Fruit fly (Drosophila melanogaster): ENCODE measurements around the gene Fas2.

The Fas2 gene

DNA sequence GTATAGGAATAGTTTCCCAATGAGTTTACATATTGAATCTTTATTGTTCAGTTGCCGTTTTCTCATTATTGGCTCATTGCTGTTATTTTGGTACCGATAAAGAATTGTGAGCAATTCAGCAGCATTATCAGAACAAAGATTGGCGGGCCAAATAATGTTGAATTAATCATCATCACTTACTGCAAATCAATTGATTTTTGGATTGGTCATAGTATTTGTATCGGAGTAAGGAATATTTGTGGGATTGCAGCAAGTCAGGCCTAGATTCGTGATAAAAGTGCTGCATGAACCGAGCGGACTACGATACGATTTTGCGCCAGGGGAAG, 97.8 kb downstream of the Fas2 start (continued):
- TF ChIP-seq CG3919 (GFP tag; optimal IDR thresholded peaks at IDR 0.05), result peak; percentile 3
- peak; percentile 25 for TF ChIP-seq cyc (GFP tag; optimal IDR thresholded peaks at IDR 0.05)
- TF ChIP-seq topi (GFP tag; optimal IDR thresholded peaks at IDR 0.05), result peak; percentile 19
- TF ChIP-seq dac (GFP tag; optimal IDR thresholded peaks at IDR 0.05), result peak; percentile 13
- TF ChIP-seq CG9139 (GFP tag; optimal IDR thresholded peaks at IDR 0.05), result no peak
- peak; percentile 53 for TF ChIP-seq CG10669 (GFP tag; optimal IDR thresholded peaks at IDR 0.05)
- peak; percentile 27 for TF ChIP-seq CG8632 (GFP tag; optimal IDR thresholded peaks at IDR 0.05)
- peak; percentile 6 for TF ChIP-seq CG6792 (GFP tag; optimal IDR thresholded peaks at IDR 0.05)
- TF ChIP-seq Blimp-1 (GFP tag; optimal IDR thresholded peaks at IDR 0.05), result no peak
- no peak for TF ChIP-seq lz (GFP tag; optimal IDR thresholded peaks at IDR 0.05)
- TF ChIP-seq CG3032 (tag; optimal IDR thresholded peaks at IDR 0.05), result peak; percentile 59
- peak; percentile 9 for TF ChIP-seq spab (GFP tag; optimal IDR thresholded peaks at IDR 0.05)
- no peak for TF ChIP-seq CG15336 (GFP tag; IDR thresholded peaks at IDR 0.05)

- TF ChIP-seq Sox15 (GFP tag; optimal IDR thresholded peaks at IDR 0.05) (no peak), CG6276 (GFP tag; optimal IDR thresholded peaks at IDR 0.05) (no peak), CG8632 (GFP tag; optimal IDR thresholded peaks at IDR 0.05) (no peak), CG3919 (GFP tag; optimal IDR thresholded peaks at IDR 0.05) (no peak), Eip78C (GFP tag) (peak; percentile 49), Gug (GFP tag; IDR thresholded peaks at IDR 0.05) (no peak), spab (GFP tag; optimal IDR thresholded peaks at IDR 0.05) (no peak), CG10631 (GFP tag; optimal IDR thresholded peaks at IDR 0.05) (no peak), Met (GFP tag; optimal IDR thresholded peaks at IDR 0.05) (peak; percentile 10), CG6163 (GFP tag; IDR thresholded peaks at IDR 0.05) (0 out of 3 replicates have a peak, but pooled peaks have one; percentile 4), CG6792 (GFP tag; optimal IDR thresholded peaks at IDR 0.05) (no peak), topi (GFP tag; optimal IDR thresholded peaks at IDR 0.05) (no peak), CG7368 (GFP tag; optimal IDR thresholded peaks at IDR 0.05) (no peak), Eip75B (GFP tag; optimal IDR thresholded peaks at IDR 0.05) (no peak), Hr39 (GFP tag; optimal IDR thresholded peaks at IDR 0.05) (no peak), CG10669 (GFP tag; optimal IDR thresholded peaks at IDR 0.05) (no peak), dsx (GFP tag; optimal IDR thresholded peaks at IDR 0.05; ENCODE audit: poor library complexity, severe bottlenecking) (peak; percentile 67), Eip93F (GFP tag; optimal IDR thresholded peaks at IDR 0.05) (peak; percentile 49), eg (GFP tag; IDR thresholded peaks at IDR 0.05) (0 out of 3 replicates have a peak, but pooled peaks have one; percentile 25), CG6808 (GFP tag; optimal IDR thresholded peaks at IDR 0.05) (no peak), svp (GFP tag) (peak; percentile 16)
Measured at dm6 chrX:4107261-4108113, 98.4 kb downstream of the Fas2 start.

dm6 chrX:4106756-4107155, 99.1 kb downstream of the Fas2 start:
- peak; percentile 52 for TF ChIP-seq Lpt (GFP tag; optimal IDR thresholded peaks at IDR 0.05)
- TF ChIP-seq CG6163 (GFP tag; IDR thresholded peaks at IDR 0.05), result peak; percentile 69
- peak; percentile 66 for TF ChIP-seq CG31627 (GFP tag; optimal IDR thresholded peaks at IDR 0.05)
- peak; percentile 30 for TF ChIP-seq Sox102F (GFP tag; optimal IDR thresholded peaks at IDR 0.05)
- peak; percentile 42 for TF ChIP-seq CG16779 (tag; optimal IDR thresholded peaks at IDR 0.05)
- TF ChIP-seq acj6 (GFP tag; optimal IDR thresholded peaks at IDR 0.05), result peak; percentile 67
- TF ChIP-seq CG8632 (GFP tag; optimal IDR thresholded peaks at IDR 0.05), result peak; percentile 64
- peak; percentile 31 for TF ChIP-seq Blimp-1 (GFP tag; optimal IDR thresholded peaks at IDR 0.05)
- peak; percentile 75 for TF ChIP-seq CG3032 (tag; optimal IDR thresholded peaks at IDR 0.05)
- peak; percentile 64 for TF ChIP-seq CG10631 (GFP tag; optimal IDR thresholded peaks at IDR 0.05)
- peak; percentile 76 for TF ChIP-seq net (GFP tag; optimal IDR thresholded peaks at IDR 0.05)
- TF ChIP-seq vri (GFP tag; optimal IDR thresholded peaks at IDR 0.05), result no peak
- TF ChIP-seq CG9139 (GFP tag; optimal IDR thresholded peaks at IDR 0.05), result peak; percentile 38
- no peak for TF ChIP-seq Hr38 (GFP tag; optimal IDR thresholded peaks at IDR 0.05)
- peak; percentile 72 for TF ChIP-seq spab (GFP tag; optimal IDR thresholded peaks at IDR 0.05)
- TF ChIP-seq CG6854 (GFP tag; optimal IDR thresholded peaks at IDR 0.05), result no peak
- TF ChIP-seq ss (GFP tag; optimal IDR thresholded peaks at IDR 0.05), result peak; percentile 70 to 83
- no peak for TF ChIP-seq fkh (GFP tag; optimal IDR thresholded peaks at IDR 0.05)
- peak; percentile 70 for TF ChIP-seq Ets96B (tag; optimal IDR thresholded peaks at IDR 0.05)
- TF ChIP-seq fd85E (GFP tag; optimal IDR thresholded peaks at IDR 0.05), result no peak
- TF ChIP-seq CG8319 (GFP tag; optimal IDR thresholded peaks at IDR 0.05), result peak; percentile 47
- TF ChIP-seq CG11294 (GFP tag; IDR thresholded peaks at IDR 0.05), result 0 out of 2 replicates have a peak, but pooled peaks have one; percentile 28
- TF ChIP-seq Smox (GFP tag; optimal IDR thresholded peaks at IDR 0.05), result peak; percentile 42
- peak; percentile 70 for TF ChIP-seq eg (GFP tag; IDR thresholded peaks at IDR 0.05)
- TF ChIP-seq CG7368 (GFP tag; optimal IDR thresholded peaks at IDR 0.05), result peak; percentile 71
- TF ChIP-seq CG34406 (GFP tag; optimal IDR thresholded peaks at IDR 0.05), result peak; percentile 56
- TF ChIP-seq Eip75B (GFP tag; optimal IDR thresholded peaks at IDR 0.05), result peak; percentile 63
- no peak for TF ChIP-seq CG11902 (GFP tag; optimal IDR thresholded peaks at IDR 0.05)
